Worm (Caenorhabditis elegans) whole organism, L4 larva: Measurements from ENCODE around the gene Y55F3BL.6.

Source experiments
- D1046.2 ChIP-seq: fragments of 200-800 bp; sonication (Bioruptor generic); IDR thresholded peaks from 2 replicates; pipeline ENCODE4 v1.3.6; 2022; ENCODE audit warnings: missing genetic modification characterization, missing compliant biosample characterization
- T20F7.1 ChIP-seq: fragments of 200-800 bp; sonication (Bioruptor generic); optimal IDR thresholded peaks from 2 replicates; lab custom pipeline; 2018; ENCODE audit warnings: mild to moderate bottlenecking, missing genetic modification characterization, missing compliant biosample characterization
- aha-1 ChIP-seq: fragments of 150-350 bp; peaks from one replicate; lab custom pipeline; 2014; ENCODE audit warnings: missing biosample characterization, missing genetic modification characterization
- ama-1 ChIP-seq: fragments of 150-350 bp; optimal IDR thresholded peaks from 2 replicates; lab custom pipeline; 2014; ENCODE audit warnings: inconsistent platforms, mixed read lengths
- ceh-28 ChIP-seq: fragments of 150-350 bp; optimal IDR thresholded peaks from 2 replicates; lab custom pipeline; 2014; ENCODE audit warnings: missing biosample characterization, missing genetic modification reagents, missing genetic modification characterization
- cey-2 ChIP-seq: sonication (generic microtip); optimal IDR thresholded peaks from 3 replicates; lab custom pipeline; 2017; ENCODE audit warnings: missing genetic modification characterization, mild to moderate bottlenecking, missing compliant biosample characterization, antibody characterized with exemption, borderline replicate concordance; ENCODE audit not compliant: insufficient read depth
- ctbp-1 ChIP-seq: fragments of 200-800 bp; sonication (Bioruptor generic); IDR thresholded peaks from 2 replicates; pipeline ENCODE4 v1.3.6; 2022; ENCODE audit warnings: missing genetic modification reagents, missing genetic modification characterization, missing compliant biosample characterization
- daf-12 ChIP-seq: fragments of 150-350 bp; optimal IDR thresholded peaks from 2 replicates; lab custom pipeline; 2014; ENCODE audit warnings: missing biosample characterization, missing genetic modification reagents, missing genetic modification characterization
- daf-16 ChIP-seq, 3 experiments: sonication (generic microtip); optimal IDR thresholded peaks; 2 replicates each; lab custom pipeline; 2016 to 2017; ENCODE audit warnings: missing genetic modification characterization in 3 of 3, missing genetic modification reagents in 3 of 3, mild to moderate bottlenecking in 2 of 3, missing compliant biosample characterization in 2 of 3, missing biosample characterization in 1 of 3, moderate library complexity in 1 of 3
- dmd-8 ChIP-seq: fragments of 200-800 bp; sonication (Bioruptor generic); IDR thresholded peaks from 2 replicates; pipeline ENCODE4 v1.3.6; 2022; ENCODE audit warnings: missing genetic modification characterization, missing compliant biosample characterization
- dmd-9 ChIP-seq: fragments of 200-800 bp; sonication (Bioruptor generic); IDR thresholded peaks from 2 replicates; pipeline ENCODE4 v1.3.6; 2022; ENCODE audit warnings: missing genetic modification reagents, missing genetic modification characterization, missing compliant biosample characterization
- duxl-1 ChIP-seq: sonication (generic microtip); optimal IDR thresholded peaks from 2 replicates; lab custom pipeline; 2016; ENCODE audit warnings: mild to moderate bottlenecking, missing genetic modification characterization, moderate library complexity, missing compliant biosample characterization; ENCODE audit not compliant: poor library complexity
- dve-1 ChIP-seq: sonication (generic microtip); optimal IDR thresholded peaks from 2 replicates; lab custom pipeline; 2017; ENCODE audit warnings: antibody characterized with exemption, mild to moderate bottlenecking, missing genetic modification characterization, missing compliant biosample characterization; ENCODE audit not compliant: insufficient read depth
- fkh-10 ChIP-seq: fragments of 150-350 bp; optimal IDR thresholded peaks from 2 replicates; lab custom pipeline; 2014; ENCODE audit warnings: missing biosample characterization, missing genetic modification reagents, missing genetic modification characterization
- hlh-30 ChIP-seq: sonication (generic microtip); optimal IDR thresholded peaks from 2 replicates; lab custom pipeline; 2017; ENCODE audit warnings: antibody characterized with exemption, mild to moderate bottlenecking, missing genetic modification characterization, missing compliant biosample characterization; ENCODE audit not compliant: insufficient read depth
- lim-7 ChIP-seq: fragments of 200-800 bp; sonication (Bioruptor generic); IDR thresholded peaks from 2 replicates; pipeline ENCODE4 v1.3.6; 2022; ENCODE audit warnings: missing genetic modification characterization, missing compliant biosample characterization
- lin-38 ChIP-seq: fragments of 200-800 bp; sonication (Bioruptor generic); IDR thresholded peaks from 2 replicates; pipeline ENCODE4 v1.3.6; 2022; ENCODE audit warnings: missing genetic modification reagents, missing genetic modification characterization, missing compliant biosample characterization
- lin-39 ChIP-seq: fragments of 150-350 bp; optimal IDR thresholded peaks from 2 replicates; lab custom pipeline; 2014; ENCODE audit warnings: missing biosample characterization, missing genetic modification reagents, missing genetic modification characterization
- lir-3 ChIP-seq: sonication (generic microtip); optimal IDR thresholded peaks from 2 replicates; lab custom pipeline; 2016; ENCODE audit warnings: mild to moderate bottlenecking, missing genetic modification characterization, missing compliant biosample characterization
- lsy-2 ChIP-seq, 2 experiments: fragments of 150-350 bp in 1 of 2; sonication (generic microtip) in 1 of 2; optimal IDR thresholded peaks; 2 replicates each; lab custom pipeline; 2014 to 2017; ENCODE audit warnings: missing biosample characterization in 2 of 2, missing genetic modification characterization in 2 of 2
- mep-1 ChIP-seq: fragments of 150-350 bp; sonication (generic microtip); optimal IDR thresholded peaks from 3 replicates; lab custom pipeline; 2014; ENCODE audit warnings: missing biosample characterization, missing genetic modification characterization
- mes-2 ChIP-seq: sonication (generic microtip); optimal IDR thresholded peaks from 2 replicates; lab custom pipeline; 2016; ENCODE audit warnings: missing genotype, mild to moderate bottlenecking, missing genetic modification characterization, missing compliant biosample characterization; ENCODE audit not compliant: poor library complexity, severe bottlenecking
- nhr-102 ChIP-seq: sonication (generic microtip); optimal IDR thresholded peaks from 2 replicates; lab custom pipeline; 2016; ENCODE audit warnings: mild to moderate bottlenecking, missing genetic modification characterization, moderate library complexity, missing compliant biosample characterization
- nhr-25 ChIP-seq: sonication (generic microtip); optimal IDR thresholded peaks from 2 replicates; lab custom pipeline; 2017; ENCODE audit warnings: missing genetic modification characterization, mild to moderate bottlenecking, missing compliant biosample characterization, antibody characterized with exemption, moderate library complexity, borderline replicate concordance; ENCODE audit not compliant: insufficient read depth
- nhr-28 ChIP-seq: fragments of 150-350 bp; optimal IDR thresholded peaks from 2 replicates; lab custom pipeline; 2014; ENCODE audit warnings: missing biosample characterization, missing genetic modification characterization
- nhr-42 ChIP-seq: fragments of 200-800 bp; sonication (Bioruptor generic); IDR thresholded peaks from 2 replicates; pipeline ENCODE4 v1.3.6; 2022; ENCODE audit warnings: missing genetic modification characterization, missing compliant biosample characterization
- nhr-77 ChIP-seq: fragments of 150-350 bp; optimal IDR thresholded peaks from 2 replicates; lab custom pipeline; 2014; ENCODE audit warnings: missing biosample characterization, missing genetic modification characterization
- saeg-2 ChIP-seq: fragments of 200-800 bp; sonication (Bioruptor generic); IDR thresholded peaks from 2 replicates; pipeline ENCODE4 v1.3.6; 2022; ENCODE audit warnings: missing genetic modification reagents, missing genetic modification characterization, missing compliant biosample characterization
- set-16 ChIP-seq: fragments of 200-800 bp; sonication (Bioruptor generic); IDR thresholded peaks from 2 replicates; pipeline ENCODE4 v1.3.6; 2022; ENCODE audit warnings: missing genetic modification reagents, missing genetic modification characterization, missing compliant biosample characterization
- skn-1 ChIP-seq: fragments of 150-350 bp; optimal IDR thresholded peaks from 2 replicates; lab custom pipeline; 2014; ENCODE audit warnings: missing biosample characterization, missing genetic modification characterization
- unc-130 ChIP-seq: sonication (generic microtip); optimal IDR thresholded peaks from 2 replicates; lab custom pipeline; 2016; ENCODE audit warnings: missing genetic modification reagents, missing genetic modification characterization, missing compliant biosample characterization
- unc-62 ChIP-seq, 3 experiments: fragments of 150-350 bp in 1 of 3; sonication (generic microtip); optimal IDR thresholded peaks in 2 of 3; peaks in 1 of 3; 1 replicate in 1 of 3; 2 replicates in 2 of 3; lab custom pipeline; 2014 to 2017; ENCODE audit warnings: missing biosample characterization in 3 of 3, missing genetic modification characterization in 3 of 3, missing genetic modification reagents in 3 of 3, missing genotype in 1 of 3
- vab-7 ChIP-seq: fragments of 200-800 bp; sonication (Bioruptor generic); IDR thresholded peaks from 2 replicates; pipeline ENCODE4 v1.3.6; 2022; ENCODE audit warnings: missing genetic modification reagents, missing genetic modification characterization, missing compliant biosample characterization
- zfp-2 ChIP-seq: sonication (generic microtip); optimal IDR thresholded peaks from 2 replicates; lab custom pipeline; 2016; ENCODE audit warnings: mild to moderate bottlenecking, missing genetic modification characterization, missing compliant biosample characterization
- zfp-3 ChIP-seq: fragments of 200-800 bp; sonication (Bioruptor generic); conservative IDR thresholded peaks from 2 replicates; pipeline ENCODE4 v1.3.6; 2022; ENCODE audit warnings: missing genetic modification reagents, missing genetic modification characterization, missing compliant biosample characterization
- zip-11 ChIP-seq: fragments of 200-800 bp; sonication (Bioruptor generic); IDR thresholded peaks from 2 replicates; pipeline ENCODE4 v1.3.6; 2022; ENCODE audit warnings: missing genetic modification characterization, missing compliant biosample characterization

Y55F3BL.6 gene

ce11 chrIV:769931-770544, 36.8 kb downstream of the Y55F3BL.6 start:
- peak; percentile 86 for TF ChIP-seq lin-38 (GFP tag; lab: Robert Waterston, UW)

DNA sequence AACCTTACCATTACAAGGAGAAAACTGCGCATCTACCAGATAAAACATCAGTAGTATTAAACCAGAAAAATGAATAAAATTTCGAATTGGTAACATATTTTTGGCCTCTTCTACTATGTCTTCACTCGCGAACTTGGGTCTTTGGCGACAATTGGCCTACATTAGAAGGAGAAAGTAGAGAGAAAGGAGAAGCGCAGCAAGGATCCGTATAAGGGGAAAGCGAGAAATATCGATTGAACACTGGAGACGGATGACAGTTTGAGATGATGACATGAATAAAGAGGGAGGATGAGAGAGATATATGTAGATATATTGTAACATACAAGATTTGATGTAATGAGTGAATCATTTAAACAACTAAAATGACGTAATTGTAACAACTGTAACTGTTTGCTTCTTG, 38.6 kb downstream of the Y55F3BL.6 start, which contains the start of gene F56B3.2:
TSS of gene F56B3.2 (minus strand) at position 273 of the 400 bp plus-strand sequence.
- TF ChIP-seq ceh-28 (tag; lab: Kevin White, UChicago) (peak; percentile 32), nhr-77 (tag; lab: Kevin White, UChicago) (no peak), aha-1 (peak; percentile 24), hlh-30 (tag; lab: Kevin White, UChicago) (no peak)
- TF ChIP-seq, all 104 proteins: peak for 2

DNA sequence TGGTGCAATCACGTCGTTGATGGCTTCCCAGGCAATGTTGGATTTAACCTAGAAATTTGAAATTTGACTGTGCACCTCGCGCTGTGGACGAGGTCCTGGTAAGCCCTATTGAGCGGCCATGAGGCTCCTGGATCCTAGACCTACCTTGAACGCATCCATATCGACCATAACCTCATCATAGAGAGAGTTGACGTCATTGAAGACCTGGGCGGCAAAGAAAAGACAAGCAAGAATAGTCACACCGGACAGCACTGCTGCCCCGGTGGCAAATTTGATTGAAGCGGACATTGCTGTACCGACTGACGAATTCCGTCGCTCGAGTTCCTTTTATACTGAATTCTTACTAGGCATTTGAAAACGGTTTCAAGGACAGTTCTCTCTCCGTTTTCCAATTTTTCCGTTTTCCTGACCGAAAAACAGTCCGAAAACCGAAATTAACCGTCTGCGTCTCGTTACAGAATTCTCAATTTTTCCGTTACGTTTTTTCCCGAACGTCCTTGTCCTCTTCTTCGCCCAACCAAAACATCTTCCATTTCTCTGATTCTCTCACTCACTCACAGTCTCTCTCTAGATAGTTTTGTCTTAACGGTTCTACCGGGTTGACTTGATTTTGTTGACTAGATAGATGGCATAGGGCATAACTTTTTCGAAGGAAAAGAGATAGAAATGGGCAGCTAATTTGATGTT, 43.4 kb downstream of the Y55F3BL.6 start, which contains the start of gene col-103:
TSS of gene col-103 (minus strand) at position 302 of the 687 bp plus-strand sequence.
- TF ChIP-seq nhr-25 = peak; percentile 77
- TF ChIP-seq unc-62 (GFP tag; optimal IDR thresholded peaks at IDR 0.05 in 1 of 2; lab: Kevin White, UChicago) = peak in 1 of 2 experiments; percentile 92
- no peak for TF ChIP-seq unc-62 (tag; optimal IDR thresholded peaks at IDR 0.05; lab: Kevin White, UChicago)
- peak in 1 of 2 experiments; percentile 21 for TF ChIP-seq lsy-2 (tag; optimal IDR thresholded peaks at IDR 0.05; lab: Kevin White, UChicago)
- TF ChIP-seq mes-2 = peak; percentile 34
- TF ChIP-seq lin-39 (tag; lab: Kevin White, UChicago) = no peak
- peak; percentile 51 for TF ChIP-seq nhr-28 (tag; lab: Kevin White, UChicago)
- no peak for TF ChIP-seq cey-2 (tag; lab: Kevin White, UChicago)
- peak; percentile 19 for TF ChIP-seq mep-1
- no peak for TF ChIP-seq ctbp-1 (GFP tag; lab: Robert Waterston, UW)
- TF ChIP-seq fkh-10 (GFP tag; lab: Kevin White, UChicago) = no peak
- peak; percentile 93 for TF ChIP-seq ama-1 (lab: Kevin White, UChicago)
- no peak for TF ChIP-seq lir-3 (tag; lab: Kevin White, UChicago)
- no peak for TF ChIP-seq T20F7.1 (GFP tag; lab: Kevin White, UChicago)
- TF ChIP-seq dmd-8 (GFP tag; lab: Robert Waterston, UW) = no peak
- TF ChIP-seq daf-12 (tag; lab: Kevin White, UChicago) = no peak
- TF ChIP-seq unc-130 (GFP tag; lab: Kevin White, UChicago) = no peak
- TF ChIP-seq, all 104 proteins: peak for 7

DNA sequence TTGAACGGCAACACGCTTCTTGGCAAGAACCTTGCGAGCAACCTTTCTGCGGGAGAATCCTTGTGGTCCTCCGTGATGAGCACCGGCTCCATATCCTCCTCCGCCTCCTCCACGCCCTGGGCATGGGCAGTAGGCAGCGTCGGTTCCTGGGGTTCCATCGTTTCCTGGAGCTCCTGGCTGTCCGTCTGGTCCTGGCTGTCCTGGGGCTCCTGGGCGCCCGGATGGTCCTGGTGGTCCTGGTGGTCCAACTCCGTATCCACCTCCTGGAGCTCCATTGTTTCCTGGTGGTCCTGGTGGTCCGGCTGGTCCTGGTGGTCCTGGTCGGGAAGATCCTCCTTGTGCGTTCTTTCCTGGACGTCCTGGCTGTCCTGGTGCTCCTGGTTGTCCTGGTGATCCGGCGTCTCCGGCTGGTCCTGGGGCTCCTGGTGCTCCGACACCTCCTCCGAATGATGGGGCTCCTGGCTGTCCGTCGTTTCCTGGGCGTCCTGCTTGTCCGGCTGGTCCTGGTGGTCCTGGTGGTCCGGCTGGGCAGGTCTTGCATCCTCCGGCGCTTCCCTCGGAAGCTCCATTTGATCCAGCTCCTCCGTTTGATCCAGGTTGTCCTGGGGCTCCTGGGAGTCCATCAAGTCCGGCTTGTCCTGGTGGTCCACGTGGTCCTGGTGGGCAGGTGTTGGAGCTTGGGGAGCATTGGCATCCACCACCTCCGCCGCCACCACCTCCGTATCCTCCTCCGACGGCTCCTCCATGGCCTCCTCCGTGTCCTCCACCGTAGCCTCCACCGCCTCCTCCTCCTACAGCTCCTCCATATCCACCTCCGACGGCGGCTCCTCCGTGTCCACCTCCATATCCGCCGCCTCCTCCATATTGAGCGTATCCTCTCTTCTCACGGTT, 44.1 kb downstream of the Y55F3BL.6 start:
- TF ChIP-seq lin-38 (GFP tag; lab: Robert Waterston, UW) (0 out of 2 replicates have a peak, but pooled peaks have one; percentile 9), set-16 (GFP tag; lab: Robert Waterston, UW) (peak; percentile 96), nhr-77 (tag; lab: Kevin White, UChicago) (no peak)

DNA sequence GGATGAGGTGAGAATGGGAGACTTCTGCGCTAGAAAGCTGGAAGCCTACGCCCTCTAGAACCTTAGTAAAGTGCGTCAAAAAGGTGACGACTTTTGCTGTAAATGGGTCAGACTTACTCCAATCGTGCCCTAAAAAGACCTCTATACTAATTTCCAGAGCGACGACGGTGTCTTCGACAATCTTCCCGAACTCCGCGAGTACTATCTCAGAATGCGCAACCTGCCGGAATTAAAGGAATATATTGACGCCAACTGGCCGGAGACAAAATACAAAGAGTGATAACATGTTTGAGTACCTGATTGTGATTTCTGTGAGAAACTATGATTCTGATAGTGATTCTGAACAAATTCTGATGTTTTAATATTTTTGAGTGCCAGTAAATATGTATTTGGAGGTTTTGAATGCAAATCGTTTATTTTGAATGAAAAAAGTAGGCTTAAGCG, 44.8 kb downstream of the Y55F3BL.6 start:
- no peak for TF ChIP-seq saeg-2 (GFP tag; lab: Robert Waterston, UW)
- TF ChIP-seq zfp-3 = 0 out of 2 replicates have a peak, but pooled peaks have one; percentile 68
- peak; percentile 40 for TF ChIP-seq nhr-77 (tag; lab: Kevin White, UChicago)
- TF ChIP-seq D1046.2 = no peak
- no peak for TF ChIP-seq dve-1 (tag; lab: Kevin White, UChicago)
- no peak for TF ChIP-seq duxl-1 (tag; lab: Kevin White, UChicago)
- no peak for TF ChIP-seq zip-11 (GFP tag; lab: Robert Waterston, UW)
- TF ChIP-seq nhr-25 = peak; percentile 32
- TF ChIP-seq skn-1 (tag; lab: Kevin White, UChicago) = no peak
- no peak for TF ChIP-seq vab-7 (GFP tag; lab: Robert Waterston, UW)
- no peak for TF ChIP-seq daf-16 (GFP tag; optimal IDR thresholded peaks at IDR 0.05; lab: Kevin White, UChicago)
- no peak for TF ChIP-seq daf-16 (tag; optimal IDR thresholded peaks at IDR 0.05; lab: Kevin White, UChicago)
- no peak for TF ChIP-seq lim-7 (GFP tag; lab: Robert Waterston, UW)
- no peak for TF ChIP-seq lin-39 (tag; lab: Kevin White, UChicago)
- no peak for TF ChIP-seq unc-130 (GFP tag; lab: Kevin White, UChicago)
- TF ChIP-seq nhr-102 = no peak
- no peak for TF ChIP-seq dmd-9 (GFP tag; lab: Robert Waterston, UW)
- TF ChIP-seq nhr-42 (GFP tag; lab: Robert Waterston, UW) = no peak
- TF ChIP-seq zfp-2 (tag; lab: Kevin White, UChicago) = no peak
